Worm (Caenorhabditis elegans) whole organism, midembryonic: Measurements from ENCODE around the gene T02C1.2.

Source experiments
- T22C8.4 ChIP-seq: fragments of 200-800 bp; sonication (Bioruptor generic); IDR thresholded peaks from 2 replicates; pipeline ENCODE4 v1.3.6; 2022; ENCODE audit warnings: missing genetic modification characterization, missing compliant biosample characterization
- cog-1 ChIP-seq: sonication (generic microtip); optimal IDR thresholded peaks from 2 replicates; lab custom pipeline; 2016; ENCODE audit warnings: missing genetic modification characterization, missing compliant biosample characterization
- flt-1 ChIP-seq: fragments of 200-800 bp; sonication (Bioruptor generic); IDR thresholded peaks from 2 replicates; pipeline ENCODE4 v1.3.6; 2022; ENCODE audit warnings: missing genetic modification characterization, missing compliant biosample characterization
- klf-2 ChIP-seq: fragments of 200-800 bp; sonication (Bioruptor generic); conservative IDR thresholded peaks from 2 replicates; pipeline ENCODE4 v1.3.6; 2022; ENCODE audit warnings: missing genetic modification reagents, missing genetic modification characterization, missing compliant biosample characterization
- med-1 ChIP-seq: sonication (generic microtip); optimal IDR thresholded peaks from 2 replicates; lab custom pipeline; 2017; ENCODE audit warnings: missing genetic modification characterization, mild to moderate bottlenecking, missing compliant biosample characterization, antibody characterized with exemption, missing genetic modification reagents; ENCODE audit not compliant: insufficient read depth
- ref-1 ChIP-seq: fragments of 200-800 bp; sonication (Bioruptor generic); conservative IDR thresholded peaks from 2 replicates; pipeline ENCODE4 v1.3.6; 2022; ENCODE audit warnings: missing genetic modification reagents, missing genetic modification characterization, missing compliant biosample characterization
- tab-1 ChIP-seq: fragments of 200-800 bp; sonication (Bioruptor generic); IDR thresholded peaks from 2 replicates; pipeline ENCODE4 v1.3.6; 2022; ENCODE audit warnings: missing genetic modification characterization, missing compliant biosample characterization
- ztf-23 ChIP-seq: fragments of 200-800 bp; sonication (Bioruptor generic); IDR thresholded peaks from 2 replicates; pipeline ENCODE4 v1.3.6; 2022; ENCODE audit warnings: missing genetic modification reagents, missing genetic modification characterization, missing compliant biosample characterization
- ztf-29 ChIP-seq: fragments of 200-800 bp; sonication (Bioruptor generic); IDR thresholded peaks from 2 replicates; pipeline ENCODE4 v1.3.6; 2022; ENCODE audit warnings: missing genetic modification reagents, missing genetic modification characterization, missing compliant biosample characterization

The T02C1.2 gene

ce11 chrIII:9250729-9251128 lies at the start of gene T02C1.2:
Gene T02C1.2 (plus strand): TSS chrIII:9251029.
- TF ChIP-seq med-1 (GFP tag; lab: Kevin White, UChicago) (no peak), ztf-23 (GFP tag; lab: Robert Waterston, UW) (no peak), flt-1 (GFP tag; lab: Robert Waterston, UW) (no peak), ref-1 (GFP tag; lab: Robert Waterston, UW) (no peak), T22C8.4 (GFP tag; lab: Robert Waterston, UW) (no peak), cog-1 (tag; lab: Kevin White, UChicago) (no peak), klf-2 (no peak), tab-1 (GFP tag; lab: Robert Waterston, UW) (no peak), ztf-29 (GFP tag; lab: Robert Waterston, UW) (no peak)

ce11 chrIII:9201977-9202376 lies 48.9 kb upstream of the T02C1.2 start:
- TF ChIP-seq flt-1 (GFP tag; lab: Robert Waterston, UW) (no peak), klf-2 (no peak), tab-1 (GFP tag; lab: Robert Waterston, UW) (no peak), med-1 (GFP tag; lab: Kevin White, UChicago) (no peak), ref-1 (GFP tag; lab: Robert Waterston, UW) (no peak), ztf-23 (GFP tag; lab: Robert Waterston, UW) (no peak), cog-1 (tag; lab: Kevin White, UChicago) (no peak), ztf-29 (GFP tag; lab: Robert Waterston, UW) (no peak), T22C8.4 (GFP tag; lab: Robert Waterston, UW) (no peak)

- TF ChIP-seq cog-1 (tag; lab: Kevin White, UChicago) (no peak), ztf-29 (GFP tag; lab: Robert Waterston, UW) (no peak), ref-1 (GFP tag; lab: Robert Waterston, UW) (no peak), klf-2 (no peak)
These were observed 44.6 kb upstream of the T02C1.2 start, which contains the start of gene ZC84.1 for ce11 chrIII:9206185-9206584. Gene ZC84.1 (minus strand): TSS chrIII:9206285.

- no peak for TF ChIP-seq cog-1 (tag; lab: Kevin White, UChicago)
- no peak for TF ChIP-seq ztf-29 (GFP tag; lab: Robert Waterston, UW)
- TF ChIP-seq ref-1 (GFP tag; lab: Robert Waterston, UW) = no peak
These were observed 35.5 kb upstream of the T02C1.2 start, which contains the start of gene npr-29 for ce11 chrIII:9215367-9215766. Gene npr-29 (minus strand): TSS chrIII:9215467.

ce11 chrIII:9224986-9225385 lies 25.8 kb upstream of the T02C1.2 start:
- no peak for TF ChIP-seq T22C8.4 (GFP tag; lab: Robert Waterston, UW)
- no peak for TF ChIP-seq med-1 (GFP tag; lab: Kevin White, UChicago)
- no peak for TF ChIP-seq ref-1 (GFP tag; lab: Robert Waterston, UW)
- TF ChIP-seq ztf-23 (GFP tag; lab: Robert Waterston, UW) = no peak
- TF ChIP-seq klf-2 = no peak
- TF ChIP-seq ztf-29 (GFP tag; lab: Robert Waterston, UW) = no peak
- no peak for TF ChIP-seq flt-1 (GFP tag; lab: Robert Waterston, UW)
- TF ChIP-seq tab-1 (GFP tag; lab: Robert Waterston, UW) = no peak
- TF ChIP-seq cog-1 (tag; lab: Kevin White, UChicago) = no peak

- TF ChIP-seq flt-1 (GFP tag; lab: Robert Waterston, UW) (no peak), klf-2 (no peak), med-1 (GFP tag; lab: Kevin White, UChicago) (no peak), tab-1 (GFP tag; lab: Robert Waterston, UW) (no peak), ztf-29 (GFP tag; lab: Robert Waterston, UW) (no peak)
These were observed 22.6 kb upstream of the T02C1.2 start for ce11 chrIII:9228190-9228589.

- TF ChIP-seq ztf-29 (GFP tag; lab: Robert Waterston, UW) (no peak), ztf-23 (GFP tag; lab: Robert Waterston, UW) (no peak), klf-2 (no peak), T22C8.4 (GFP tag; lab: Robert Waterston, UW) (no peak), cog-1 (tag; lab: Kevin White, UChicago) (no peak), flt-1 (GFP tag; lab: Robert Waterston, UW) (no peak), tab-1 (GFP tag; lab: Robert Waterston, UW) (no peak), ref-1 (GFP tag; lab: Robert Waterston, UW) (no peak), med-1 (GFP tag; lab: Kevin White, UChicago) (no peak)
These were observed 22.1 kb upstream of the T02C1.2 start, which contains the start of gene rnr-1 for ce11 chrIII:9228722-9229121. Gene rnr-1 (minus strand): TSS chrIII:9228798.

- TF ChIP-seq ztf-23 (GFP tag; lab: Robert Waterston, UW) (no peak), flt-1 (GFP tag; lab: Robert Waterston, UW) (no peak), cog-1 (tag; lab: Kevin White, UChicago) (no peak), med-1 (GFP tag; lab: Kevin White, UChicago) (no peak), ztf-29 (GFP tag; lab: Robert Waterston, UW) (no peak), ref-1 (GFP tag; lab: Robert Waterston, UW) (no peak)
These were observed 19.7 kb upstream of the T02C1.2 start, which contains the start of gene T23G5.3 for ce11 chrIII:9231173-9231572. Gene T23G5.3 (minus strand): TSS chrIII:9231273.

- no peak for TF ChIP-seq ztf-23 (GFP tag; lab: Robert Waterston, UW)
- TF ChIP-seq flt-1 (GFP tag; lab: Robert Waterston, UW) = no peak
- TF ChIP-seq med-1 (GFP tag; lab: Kevin White, UChicago) = no peak
These were observed 14.6 kb upstream of the T02C1.2 start, which contains the start of gene T23G5.2 for ce11 chrIII:9236228-9236627. Gene T23G5.2 (minus strand): TSS chrIII:9236328.

ce11 chrIII:9237626-9238025 lies 13.2 kb upstream of the T02C1.2 start:
- TF ChIP-seq tab-1 (GFP tag; lab: Robert Waterston, UW) = no peak
